Worm (Caenorhabditis elegans): Measurements from ENCODE around the gene tbc-19.

- TF ChIP-seq dao-5 (tag; optimal IDR thresholded peaks at IDR 0.05) = no peak
- TF ChIP-seq him-1 (tag; optimal IDR thresholded peaks at IDR 0.05) = no peak
Measured at ce11 chrX:13974448-13975071, 37.8 kb downstream of the tbc-19 start.
